Worm (Caenorhabditis elegans): Measurements from ENCODE around the gene F16G10.14.

- TF ChIP-seq unc-39 (tag; optimal IDR thresholded peaks at IDR 0.05): no peak
- no peak for TF ChIP-seq elt-1 (tag; optimal IDR thresholded peaks at IDR 0.05; ENCODE audit: borderline replicate concordance, insufficient read depth)
- no peak for TF ChIP-seq lin-13 (tag; optimal IDR thresholded peaks at IDR 0.05)
- TF ChIP-seq nhr-28 (tag; optimal IDR thresholded peaks at IDR 0.05): no peak
- TF ChIP-seq elt-3 (tag; optimal IDR thresholded peaks at IDR 0.05): no peak
- no peak for TF ChIP-seq nhr-237 (tag; optimal IDR thresholded peaks at IDR 0.05)
- TF ChIP-seq unc-62 (GFP tag; optimal IDR thresholded peaks at IDR 0.05): no peak
- TF ChIP-seq ztf-11 (tag; optimal IDR thresholded peaks at IDR 0.05): no peak
- no peak for TF ChIP-seq snpc-4 (tag; optimal IDR thresholded peaks at IDR 0.05)
Measured at ce11 chrII:2395864-2396263, 2.9 kb downstream of the F16G10.14 start, which contains the start of gene F16G10.13.
